Worm (Caenorhabditis elegans): ENCODE measurements around the gene sox-4.

ce11 chrX:3537335-3537734, 28.5 kb upstream of the sox-4 start, which contains the start of gene gyg-1:
- no peak for TF ChIP-seq ztf-29 (GFP tag; IDR thresholded peaks at IDR 0.05)
- TF ChIP-seq ztf-23 (GFP tag; IDR thresholded peaks at IDR 0.05) = no peak
- no peak for TF ChIP-seq med-1 (GFP tag; optimal IDR thresholded peaks at IDR 0.05; ENCODE audit: insufficient read depth)
- no peak for TF ChIP-seq flt-1 (GFP tag; IDR thresholded peaks at IDR 0.05)
- no peak for TF ChIP-seq T22C8.4 (GFP tag; IDR thresholded peaks at IDR 0.05)
- no peak for TF ChIP-seq klf-2 (GFP tag; conservative IDR thresholded peaks at IDR 0.05)
- TF ChIP-seq ref-1 (GFP tag; conservative IDR thresholded peaks at IDR 0.05) = no peak
- no peak for TF ChIP-seq tab-1 (GFP tag; IDR thresholded peaks at IDR 0.05)
- no peak for TF ChIP-seq cog-1 (tag; optimal IDR thresholded peaks at IDR 0.05)

All from whole organism, midembryonic.